Fruit fly (Drosophila melanogaster): ENCODE data around the gene MFS10.
A peak's percentile ranks its signal among the peaks of the same experiment; 100 is the strongest.

MFS10 gene

DNA sequence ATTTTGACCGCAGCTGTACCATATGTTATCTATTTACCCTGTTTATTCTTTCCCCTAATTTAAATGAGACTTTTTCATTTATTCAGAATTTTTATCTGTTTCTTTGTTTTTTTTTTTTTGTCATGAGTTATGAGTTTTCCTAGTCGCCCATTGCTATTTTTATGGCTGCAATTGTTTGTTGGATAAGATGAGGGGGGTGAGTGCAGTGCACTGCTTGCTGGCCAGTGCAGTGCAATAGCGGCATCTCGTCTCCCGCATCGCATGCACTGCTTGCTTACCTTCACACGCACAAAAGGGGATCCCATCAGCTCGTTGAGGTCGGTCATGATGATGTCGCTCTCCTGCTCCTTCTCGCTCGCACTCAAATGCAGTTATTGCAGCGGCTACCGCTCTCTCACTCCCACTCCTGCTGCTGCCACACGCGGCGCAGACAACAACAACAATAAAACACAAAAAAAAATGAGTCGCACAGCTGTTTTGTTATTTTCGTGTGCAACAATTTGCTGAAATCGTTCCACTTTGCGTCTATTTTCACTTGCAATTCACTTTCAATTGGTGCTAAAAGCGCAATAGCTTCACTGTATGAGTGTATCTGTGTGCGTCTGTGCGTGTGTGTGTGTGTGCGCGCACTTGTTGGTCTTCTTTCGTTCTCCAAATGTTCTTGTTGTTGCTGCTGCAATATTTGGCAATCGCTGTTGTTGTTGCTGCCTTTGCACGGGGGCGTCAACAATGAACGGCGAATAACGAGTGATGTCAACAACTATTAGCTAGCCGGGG, 657 bp upstream of the MFS10 start (continued):
- TF ChIP-seq stwl (tag; optimal IDR thresholded peaks at IDR 0.05) (peak; percentile 22), CG10366 (GFP tag; IDR thresholded peaks at IDR 0.05) (no peak), gem (tag; optimal IDR thresholded peaks at IDR 0.05) (peak; percentile 52), Bdp1 (GFP tag; optimal IDR thresholded peaks at IDR 0.05) (peak; percentile 21), CG1602 (GFP tag; optimal IDR thresholded peaks at IDR 0.05) (peak; percentile 27), CG17385 (GFP tag; optimal IDR thresholded peaks at IDR 0.05) (peak; percentile 23), CG8944 (GFP tag; optimal IDR thresholded peaks at IDR 0.05) (peak; percentile 8), stc (GFP tag; IDR thresholded peaks at IDR 0.05) (0 out of 2 replicates have a peak, but pooled peaks have one; percentile 27), CG6765 (GFP tag; optimal IDR thresholded peaks at IDR 0.05) (peak; percentile 1), CG11504 (tag; optimal IDR thresholded peaks at IDR 0.05) (peak; percentile 23), CG12391 (tag; optimal IDR thresholded peaks at IDR 0.05) (peak; percentile 39), fd96Cb (tag; optimal IDR thresholded peaks at IDR 0.05) (peak; percentile 30), CG14710 (tag; optimal IDR thresholded peaks at IDR 0.05) (peak; percentile 19), CG6272 (GFP tag; IDR thresholded peaks at IDR 0.05) (no peak), ato (GFP tag; IDR thresholded peaks at IDR 0.05; ENCODE audit: partially characterized antibody) (peak; percentile 18; the same call in 1 of the 2 replicates), Opbp (GFP tag; IDR thresholded peaks at IDR 0.05; ENCODE audit: partially characterized antibody) (peak; percentile 47; the same call in 1 of the 3 replicates), CG18262 (tag; optimal IDR thresholded peaks at IDR 0.05) (peak; percentile 7), btn (GFP tag; optimal IDR thresholded peaks at IDR 0.05) (peak; percentile 55), CG11085 (GFP tag; IDR thresholded peaks at IDR 0.05) (no peak), fu2 (GFP tag; optimal IDR thresholded peaks at IDR 0.05) (no peak), CG14050 (GFP tag; IDR thresholded peaks at IDR 0.05) (0 out of 3 replicates have a peak, but pooled peaks have one; percentile 20), tgo (GFP tag; IDR thresholded peaks at IDR 0.05) (peak; percentile 34; the same call in 1 of the 3 replicates), phol (tag; optimal IDR thresholded peaks at IDR 0.05) (peak; percentile 23), chn (GFP tag; optimal IDR thresholded peaks at IDR 0.05) (peak; percentile 67), sens (GFP tag) (peak; percentile 95), CG6791 (GFP tag; IDR thresholded peaks at IDR 0.05; ENCODE audit: partially characterized antibody) (0 out of 3 replicates have a peak, but pooled peaks have one; percentile 31), kni (GFP tag; optimal IDR thresholded peaks at IDR 0.05) (peak; percentile 40), CG7839 (tag; optimal IDR thresholded peaks at IDR 0.05) (peak; percentile 24)

DNA sequence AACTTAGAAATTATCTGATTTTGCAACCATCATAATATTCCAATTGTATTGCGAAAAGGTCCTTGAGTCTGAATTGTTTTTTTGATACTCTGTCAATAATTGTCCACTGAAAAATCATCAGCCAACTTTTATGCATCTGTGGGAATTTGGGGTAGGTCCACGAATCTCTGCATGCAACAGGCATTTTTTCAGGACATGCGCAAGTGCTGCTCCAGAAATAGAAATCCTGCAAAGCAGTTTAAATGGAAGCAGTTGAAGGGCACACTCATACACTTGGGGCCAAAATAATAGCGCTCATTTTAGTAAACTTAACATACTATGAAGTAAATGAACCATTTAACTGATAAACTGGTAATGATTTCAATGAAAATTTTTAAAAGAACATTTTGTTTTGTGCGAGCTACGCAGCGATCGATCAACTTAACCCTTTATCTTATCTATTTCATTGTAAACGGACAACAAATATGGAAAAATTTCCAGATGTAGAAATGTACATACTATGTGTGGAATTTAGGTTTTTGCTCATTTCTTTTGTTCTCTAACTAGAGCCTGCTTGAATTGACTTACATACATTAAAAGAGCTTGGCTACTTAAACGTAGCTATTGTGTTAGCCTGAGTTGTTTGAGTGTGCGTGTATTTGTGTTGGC, 1.5 kb downstream of the MFS10 start:
- TF ChIP-seq CG11085 (GFP tag; IDR thresholded peaks at IDR 0.05) (0 out of 2 replicates have a peak, but pooled peaks have one; percentile 33), CG17186 (GFP tag; optimal IDR thresholded peaks at IDR 0.05) (no peak), ranshi (GFP tag; IDR thresholded peaks at IDR 0.05) (no peak), CG6854 (GFP tag; optimal IDR thresholded peaks at IDR 0.05) (peak; percentile 64), Mes4 (GFP tag; optimal IDR thresholded peaks at IDR 0.05) (peak; percentile 34), tgo (GFP tag; IDR thresholded peaks at IDR 0.05) (peak; percentile 39; the same call in 1 of the 3 replicates), CHES-1-like (GFP tag; optimal IDR thresholded peaks at IDR 0.05) (peak; percentile 49), Ptx1 (GFP tag; IDR thresholded peaks at IDR 0.05) (peak; percentile 56), dan (GFP tag; IDR thresholded peaks at IDR 0.05) (no peak), CG16815 (GFP tag; optimal IDR thresholded peaks at IDR 0.05) (peak; percentile 61), CG3847 (GFP tag; IDR thresholded peaks at IDR 0.05) (peak; percentile 32; the same call in 1 of the 2 replicates), Dll (GFP tag; IDR thresholded peaks at IDR 0.05; ENCODE audit: partially characterized antibody) (no peak), toy (GFP tag; IDR thresholded peaks at IDR 0.05) (no peak), CG6654 (GFP tag; optimal IDR thresholded peaks at IDR 0.05) (peak; percentile 52), CG2678 (tag; optimal IDR thresholded peaks at IDR 0.05) (peak; percentile 88), psq (GFP tag; optimal IDR thresholded peaks at IDR 0.05) (no peak), Dek (tag; optimal IDR thresholded peaks at IDR 0.05) (peak; percentile 54), rib (GFP tag; IDR thresholded peaks at IDR 0.05) (no peak), Optix (GFP tag; IDR thresholded peaks at IDR 0.05) (peak; percentile 36; the same call in 1 of the 3 replicates), CG17359 (tag; optimal IDR thresholded peaks at IDR 0.05) (peak; percentile 66), CG17361 (GFP tag; IDR thresholded peaks at IDR 0.05) (peak; percentile 84), CG12942 (GFP tag; optimal IDR thresholded peaks at IDR 0.05) (peak; percentile 49)

Measured in whole organism, embryonic.